Worm (Caenorhabditis elegans) whole organism, L4 larva: Measurements from ENCODE around the gene pes-4.

ENCODE experiments used
- egl-27 ChIP-seq: sonication (generic microtip); optimal IDR thresholded peaks from 3 replicates; lab custom pipeline; 2017; ENCODE audit warnings: missing biosample characterization, missing genetic modification reagents, missing genetic modification characterization
- nhr-28 ChIP-seq: fragments of 150-350 bp; optimal IDR thresholded peaks from 2 replicates; lab custom pipeline; 2014; ENCODE audit warnings: missing biosample characterization, missing genetic modification characterization
- unc-39 ChIP-seq: sonication (generic microtip); optimal IDR thresholded peaks from 2 replicates; lab custom pipeline; 2017; ENCODE audit warnings: missing biosample characterization, missing genetic modification characterization
- unc-62 ChIP-seq, 3 experiments: fragments of 150-350 bp in 1 of 3; sonication (generic microtip); optimal IDR thresholded peaks in 2 of 3; peaks in 1 of 3; 1 replicate in 1 of 3; 2 replicates in 2 of 3; lab custom pipeline; 2014 to 2017; ENCODE audit warnings: missing biosample characterization in 3 of 3, missing genetic modification characterization in 3 of 3, missing genetic modification reagents in 3 of 3, missing genotype in 1 of 3

DNA sequence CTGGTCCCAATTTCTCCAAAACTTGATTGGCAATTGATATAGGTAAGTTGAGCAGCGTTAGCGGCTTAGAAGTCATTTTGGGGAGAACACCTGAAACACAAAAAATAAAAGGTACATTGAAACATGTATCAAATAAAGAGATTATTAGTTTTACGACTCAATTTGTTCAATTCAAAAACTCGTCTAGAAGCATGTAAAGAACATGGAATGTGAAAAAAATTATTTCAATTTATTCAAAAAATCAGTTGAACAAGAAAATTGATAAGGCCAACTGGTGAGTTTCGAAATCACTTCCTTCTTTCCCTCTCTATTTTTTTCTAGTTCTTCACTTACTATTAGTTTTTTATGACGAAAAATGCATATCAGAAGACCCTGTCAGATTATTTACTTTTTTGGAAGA is 45.4 kb upstream of the pes-4 start, which contains the start of gene fbxa-30:
- no peak for TF ChIP-seq unc-62 (GFP tag; optimal IDR thresholded peaks at IDR 0.05 in 1 of 2; lab: Kevin White, UChicago)
- TF ChIP-seq unc-62 (tag; optimal IDR thresholded peaks at IDR 0.05; lab: Kevin White, UChicago) = no peak
- no peak for TF ChIP-seq egl-27 (tag; lab: Kevin White, UChicago)
- TF ChIP-seq nhr-28 (tag; lab: Kevin White, UChicago) = no peak
- no peak for TF ChIP-seq unc-39
